Fruit fly (Drosophila melanogaster): ENCODE measurements around the gene Iml1.

Gene Iml1

dm6 chr3L:1545693-1546329, 12.0 kb upstream of the Iml1 start, which contains the start of the genes CG32313 and Pcyt1 (continued):
- TF ChIP-seq fd96Cb (tag; optimal IDR thresholded peaks at IDR 0.05): no peak
- no peak for TF ChIP-seq slou (GFP tag; optimal IDR thresholded peaks at IDR 0.05)
- peak; percentile 39; the same call in 1 of the 2 replicates for TF ChIP-seq slbo (GFP tag; IDR thresholded peaks at IDR 0.05)
- peak; percentile 82 for TF ChIP-seq Med (GFP tag)
- no peak for TF ChIP-seq CG15073 (GFP tag; optimal IDR thresholded peaks at IDR 0.05)
- TF ChIP-seq CG10274 (GFP tag; optimal IDR thresholded peaks at IDR 0.05): no peak
- TF ChIP-seq ssp (GFP tag; IDR thresholded peaks at IDR 0.05): no peak
- TF ChIP-seq CG7556 (GFP tag; optimal IDR thresholded peaks at IDR 0.05): no peak
- TF ChIP-seq Ssrp (tag; optimal IDR thresholded peaks at IDR 0.05): no peak
- TF ChIP-seq pan (optimal IDR thresholded peaks at IDR 0.05): no peak
- peak in 1 of 2 experiments; percentile 24 for TF ChIP-seq pan (GFP tag; optimal IDR thresholded peaks at IDR 0.05 in 1 of 2, IDR thresholded peaks at IDR 0.05 in 1 of 2)
- TF ChIP-seq CG31388 (GFP tag; optimal IDR thresholded peaks at IDR 0.05): no peak
- TF ChIP-seq psq (GFP tag; optimal IDR thresholded peaks at IDR 0.05): no peak

dm6 chr3L:1538314-1538854, 4.5 kb upstream of the Iml1 start:
- TF ChIP-seq onecut (GFP tag; IDR thresholded peaks at IDR 0.05) (no peak), hkb (optimal IDR thresholded peaks at IDR 0.05) (no peak), hkb (GFP tag; IDR thresholded peaks at IDR 0.05) (no peak), HmgZ (tag; optimal IDR thresholded peaks at IDR 0.05) (no peak), CG8944 (GFP tag; optimal IDR thresholded peaks at IDR 0.05) (no peak), CG2202 (tag; optimal IDR thresholded peaks at IDR 0.05) (no peak), CkIIα-i1 (GFP tag; IDR thresholded peaks at IDR 0.05) (no peak), pros (GFP tag; optimal IDR thresholded peaks at IDR 0.05) (peak; percentile 87), corto (GFP tag; optimal IDR thresholded peaks at IDR 0.05) (no peak), gem (tag; optimal IDR thresholded peaks at IDR 0.05) (peak; percentile 23), bcd (GFP tag; optimal IDR thresholded peaks at IDR 0.05) (no peak), gro (GFP tag; optimal IDR thresholded peaks at IDR 0.05) (no peak), CG7372 (GFP tag; IDR thresholded peaks at IDR 0.05) (no peak), wor (GFP tag; IDR thresholded peaks at IDR 0.05) (no peak), fd3F (GFP tag; optimal IDR thresholded peaks at IDR 0.05) (no peak), CG33557 (GFP tag; optimal IDR thresholded peaks at IDR 0.05) (no peak), rib (GFP tag; IDR thresholded peaks at IDR 0.05) (no peak), MBD-R2 (GFP tag; IDR thresholded peaks at IDR 0.05) (no peak), al (GFP tag; IDR thresholded peaks at IDR 0.05) (no peak), HHEX (GFP tag; optimal IDR thresholded peaks at IDR 0.05) (no peak), CG17359 (tag; optimal IDR thresholded peaks at IDR 0.05) (no peak), Chrac-16 (GFP tag; optimal IDR thresholded peaks at IDR 0.05) (no peak), grn (GFP tag; optimal IDR thresholded peaks at IDR 0.05) (peak; percentile 80), CG6765 (GFP tag; optimal IDR thresholded peaks at IDR 0.05) (no peak), ap (GFP tag; IDR thresholded peaks at IDR 0.05) (no peak), CG15269 (tag; optimal IDR thresholded peaks at IDR 0.05) (no peak), nom (GFP tag; optimal IDR thresholded peaks at IDR 0.05) (no peak), D (optimal IDR thresholded peaks at IDR 0.05) (no peak), D (GFP tag; optimal IDR thresholded peaks at IDR 0.05) (no peak), CG13424 (tag; optimal IDR thresholded peaks at IDR 0.05) (no peak), maf-S (GFP tag; optimal IDR thresholded peaks at IDR 0.05) (no peak), Ets97D (GFP tag; optimal IDR thresholded peaks at IDR 0.05) (no peak), toy (GFP tag; IDR thresholded peaks at IDR 0.05) (no peak), scrt (GFP tag; optimal IDR thresholded peaks at IDR 0.05) (no peak), cwo (GFP tag; optimal IDR thresholded peaks at IDR 0.05) (no peak), CG34376 (GFP tag; optimal IDR thresholded peaks at IDR 0.05) (peak; percentile 35), cad (GFP tag; optimal IDR thresholded peaks at IDR 0.05) (no peak), dm (GFP tag; optimal IDR thresholded peaks at IDR 0.05) (no peak)

All from whole organism, embryonic.